Fruit fly (Drosophila melanogaster) whole organism, embryonic: ENCODE results near the gene CG14684.

Source experiments
- Blimp-1 ChIP-seq: fragments of 200-800 bp; sonication (Bioruptor generic); optimal IDR thresholded peaks from 3 replicates; lab custom pipeline; 2018; ENCODE audit warnings: missing biosample characterization, missing genetic modification characterization, mild to moderate bottlenecking, moderate library complexity, missing genetic modification reagents
- Bteb2 ChIP-seq: fragments of 200-800 bp; sonication (Bioruptor generic); optimal IDR thresholded peaks from 2 replicates; lab custom pipeline; 2016; ENCODE audit warnings: missing biosample characterization, missing genetic modification characterization
- CG12744 ChIP-seq: fragments of 200-800 bp; sonication (Bioruptor generic); optimal IDR thresholded peaks from 2 replicates; lab custom pipeline; 2016; ENCODE audit warnings: missing biosample characterization, missing genetic modification characterization
- CG13894 ChIP-seq: fragments of 200-800 bp; sonication (Bioruptor generic); optimal IDR thresholded peaks from 3 replicates; lab custom pipeline; 2018; ENCODE audit warnings: missing biosample characterization, mild to moderate bottlenecking, missing genetic modification characterization, moderate library complexity
- CG14667 ChIP-seq: fragments of 200-800 bp; sonication (Bioruptor generic); IDR thresholded peaks from 2 replicates; pipeline ENCODE4 v1.3.6; 2022; ENCODE audit warnings: missing biosample characterization, missing genetic modification characterization
- CG1832 ChIP-seq: fragments of 200-800 bp; sonication (Bioruptor generic); optimal IDR thresholded peaks from 2 replicates; lab custom pipeline; 2017; ENCODE audit warnings: missing biosample characterization, mild to moderate bottlenecking, missing genetic modification characterization, inconsistent platforms
- CG18619 ChIP-seq: fragments of 200-800 bp; sonication (Bioruptor generic); optimal IDR thresholded peaks from 3 replicates; lab custom pipeline; 2017; ENCODE audit warnings: missing biosample characterization, mild to moderate bottlenecking, missing genetic modification characterization
- CG2116 ChIP-seq: fragments of 200-800 bp; sonication (Bioruptor generic); optimal IDR thresholded peaks from 3 replicates; lab custom pipeline; 2018; ENCODE audit warnings: missing biosample characterization, mild to moderate bottlenecking, missing genetic modification characterization
- CG2202 ChIP-seq: fragments of 200-800 bp; sonication (Bioruptor generic); optimal IDR thresholded peaks from 2 replicates; lab custom pipeline; 2018; ENCODE audit warnings: missing biosample characterization, mild to moderate bottlenecking, missing genetic modification characterization
- CG30020 ChIP-seq: fragments of 200-800 bp; optimal IDR thresholded peaks from 2 replicates; lab custom pipeline; 2019; ENCODE audit warnings: missing biosample characterization, mild to moderate bottlenecking, missing genetic modification characterization, moderate library complexity
- CG31365 ChIP-seq: fragments of 200-800 bp; sonication (Bioruptor generic); optimal IDR thresholded peaks from 2 replicates; lab custom pipeline; 2018; ENCODE audit warnings: missing biosample characterization, mild to moderate bottlenecking, missing genetic modification characterization
- CG33213 ChIP-seq: fragments of 200-800 bp; sonication (Bioruptor generic); optimal IDR thresholded peaks from 3 replicates; lab custom pipeline; 2016; ENCODE audit warnings: missing biosample characterization, missing genetic modification characterization
- CG33557 ChIP-seq: fragments of 200-800 bp; sonication (Bioruptor generic); optimal IDR thresholded peaks from 2 replicates; lab custom pipeline; 2019; ENCODE audit warnings: missing biosample characterization, mild to moderate bottlenecking, missing genetic modification characterization, moderate library complexity
- CG3847 ChIP-seq: fragments of 200-800 bp; sonication (Bioruptor generic); IDR thresholded peaks from 2 replicates; pipeline ENCODE4 v1.3.6; 2022; ENCODE audit warnings: missing biosample characterization, missing genetic modification characterization
- CG6654 ChIP-seq: fragments of 200-800 bp; sonication (Bioruptor generic); optimal IDR thresholded peaks from 2 replicates; lab custom pipeline; 2017; ENCODE audit warnings: missing biosample characterization, mild to moderate bottlenecking, missing genetic modification characterization
- CG7271 ChIP-seq: fragments of 200-800 bp; sonication (Bioruptor generic); optimal IDR thresholded peaks from 2 replicates; lab custom pipeline; 2018; ENCODE audit warnings: missing biosample characterization, mild to moderate bottlenecking, missing genetic modification characterization, moderate library complexity
- CG7357 ChIP-seq: fragments of 200-800 bp; sonication (Bioruptor generic); IDR thresholded peaks from 3 replicates; pipeline ENCODE4 v1.3.6; 2022; ENCODE audit warnings: missing biosample characterization, missing genetic modification characterization
- CG7372 ChIP-seq: fragments of 200-800 bp; sonication (Bioruptor generic); IDR thresholded peaks from 2 replicates; pipeline ENCODE4 v1.3.6; 2022; ENCODE audit warnings: missing biosample characterization, missing genetic modification characterization
- CG7556 ChIP-seq: fragments of 200-800 bp; sonication (Bioruptor generic); optimal IDR thresholded peaks from 2 replicates; lab custom pipeline; 2017; ENCODE audit warnings: missing biosample characterization, mild to moderate bottlenecking, missing genetic modification characterization
- CG7839 ChIP-seq: fragments of 200-800 bp; sonication (Bioruptor generic); optimal IDR thresholded peaks from 3 replicates; lab custom pipeline; 2018; ENCODE audit warnings: missing biosample characterization, mild to moderate bottlenecking, missing genetic modification characterization, moderate library complexity
- CG9437 ChIP-seq: fragments of 200-800 bp; sonication (Bioruptor generic); optimal IDR thresholded peaks from 2 replicates; lab custom pipeline; 2018; ENCODE audit warnings: missing biosample characterization, mild to moderate bottlenecking, missing genetic modification characterization
- CG9797 ChIP-seq: fragments of 200-800 bp; sonication (Bioruptor generic); optimal IDR thresholded peaks from 3 replicates; lab custom pipeline; 2018; ENCODE audit warnings: missing biosample characterization, mild to moderate bottlenecking, missing genetic modification characterization
- Dip2 ChIP-seq: fragments of 200-800 bp; sonication (Bioruptor generic); IDR thresholded peaks from 2 replicates; pipeline ENCODE4 v1.3.6; 2022; ENCODE audit warnings: missing biosample characterization, missing genetic modification characterization
- Doc2 ChIP-seq: fragments of 200-800 bp; sonication (Bioruptor generic); IDR thresholded peaks from 2 replicates; pipeline ENCODE4 v1.3.6; 2022; ENCODE audit warnings: missing biosample characterization, missing genetic modification characterization
- Doc3 ChIP-seq: fragments of 200-800 bp; sonication (Bioruptor generic); IDR thresholded peaks from 3 replicates; pipeline ENCODE4 v1.3.6; 2022; ENCODE audit warnings: missing biosample characterization, missing genetic modification characterization; ENCODE audit not compliant: partially characterized antibody
- HLHmδ ChIP-seq: fragments of 200-800 bp; sonication (Bioruptor generic); optimal IDR thresholded peaks from 2 replicates; lab custom pipeline; 2018; ENCODE audit warnings: missing biosample characterization, mild to moderate bottlenecking, missing genetic modification characterization, moderate library complexity
- Mrtf ChIP-seq: fragments of 200-800 bp; sonication (Bioruptor generic); IDR thresholded peaks from 3 replicates; pipeline ENCODE4 v1.3.6; 2022; ENCODE audit warnings: missing biosample characterization, missing genetic modification characterization
- NfI ChIP-seq: fragments of 200-800 bp; sonication (Bioruptor generic); optimal IDR thresholded peaks from 3 replicates; lab custom pipeline; 2018; ENCODE audit warnings: missing biosample characterization, mild to moderate bottlenecking, missing genetic modification characterization, moderate library complexity
- Pdp1 ChIP-seq, 2 experiments: fragments of 200-800 bp; sonication (Bioruptor generic); optimal IDR thresholded peaks; 3 replicates each; lab custom pipeline; 2016; ENCODE audit warnings: missing biosample characterization in 2 of 2, missing genetic modification characterization in 2 of 2, mild to moderate bottlenecking in 1 of 2, moderate library complexity in 1 of 2
- Ravus ChIP-seq: fragments of 200-800 bp; sonication (Bioruptor generic); IDR thresholded peaks from 2 replicates; pipeline ENCODE4 v1.3.6; 2022; ENCODE audit warnings: missing biosample characterization, missing genetic modification characterization
- Ssrp ChIP-seq: fragments of 200-800 bp; sonication (Bioruptor generic); optimal IDR thresholded peaks from 2 replicates; lab custom pipeline; 2018; ENCODE audit warnings: missing biosample characterization, mild to moderate bottlenecking, missing genetic modification characterization, moderate library complexity
- ash1 ChIP-seq: fragments of 200-800 bp; sonication (Bioruptor generic); optimal IDR thresholded peaks from 2 replicates; lab custom pipeline; 2018; ENCODE audit warnings: missing biosample characterization, mild to moderate bottlenecking, missing genetic modification characterization
- bbx ChIP-seq: fragments of 200-800 bp; sonication (Bioruptor generic); IDR thresholded peaks from 2 replicates; pipeline ENCODE4 v1.3.6; 2022; ENCODE audit warnings: missing biosample characterization, missing genetic modification characterization; ENCODE audit not compliant: partially characterized antibody
- bsh ChIP-seq, 2 experiments: fragments of 200-800 bp; sonication (Bioruptor generic); optimal IDR thresholded peaks; 2 replicates each; lab custom pipeline; 2017 to 2018; ENCODE audit warnings: mild to moderate bottlenecking in 2 of 2, missing biosample characterization in 2 of 2, missing genetic modification characterization in 2 of 2, moderate library complexity in 1 of 2
- caup ChIP-seq: fragments of 200-800 bp; sonication (Bioruptor generic); optimal IDR thresholded peaks from 3 replicates; lab custom pipeline; 2017; ENCODE audit warnings: missing biosample characterization, mild to moderate bottlenecking, missing genetic modification characterization, moderate library complexity; ENCODE audit not compliant: severe bottlenecking
- ems ChIP-seq: fragments of 200-800 bp; sonication (Bioruptor generic); optimal IDR thresholded peaks from 3 replicates; lab custom pipeline; 2016; ENCODE audit warnings: missing biosample characterization, missing genetic modification characterization
- gt ChIP-seq: fragments of 200-800 bp; sonication (Bioruptor generic); IDR thresholded peaks from 2 replicates; pipeline ENCODE4 v1.3.6; 2022; ENCODE audit warnings: missing biosample characterization, missing genetic modification characterization
- h ChIP-seq: fragments of >200 bp; optimal IDR thresholded peaks from 2 replicates; lab custom pipeline; 2017
- lov ChIP-seq, 2 experiments: fragments of 200-800 bp in 1 of 2; fragments of >200 bp in 1 of 2; sonication (Bioruptor generic) in 1 of 2; IDR thresholded peaks in 1 of 2; optimal IDR thresholded peaks in 1 of 2; 2 replicates in 1 of 2; 3 replicates in 1 of 2; pipeline versions ENCODE4 v1.3.6 to Lab custom; 2017 to 2022; ENCODE audit warnings: missing biosample characterization in 1 of 2, missing genetic modification characterization in 1 of 2
- mam ChIP-seq: fragments of 200-800 bp; sonication (Bioruptor generic); optimal IDR thresholded peaks from 3 replicates; lab custom pipeline; 2016; ENCODE audit warnings: missing biosample characterization, missing genetic modification characterization
- nerfin-1 ChIP-seq: fragments of 200-800 bp; sonication (Bioruptor generic); optimal IDR thresholded peaks from 3 replicates; lab custom pipeline; 2019; ENCODE audit warnings: missing biosample characterization, mild to moderate bottlenecking, missing genetic modification characterization, moderate library complexity
- pb ChIP-seq: fragments of 200-800 bp; sonication (Bioruptor generic); optimal IDR thresholded peaks from 3 replicates; lab custom pipeline; 2016; ENCODE audit warnings: missing biosample characterization, missing genetic modification characterization
- pnt ChIP-seq: fragments of 200-800 bp; sonication (Bioruptor generic); optimal IDR thresholded peaks from 3 replicates; lab custom pipeline; 2016; ENCODE audit warnings: missing biosample characterization, missing genetic modification characterization
- sens ChIP-seq: fragments of 200-800 bp; sonication (Bioruptor generic); peaks from one replicate; lab custom pipeline; 2016; ENCODE audit warnings: missing biosample characterization, missing genetic modification characterization
- stwl ChIP-seq: fragments of 200-800 bp; sonication (Bioruptor generic); optimal IDR thresholded peaks from 3 replicates; lab custom pipeline; 2018; ENCODE audit warnings: missing biosample characterization, mild to moderate bottlenecking, missing genetic modification characterization, moderate library complexity
- tna ChIP-seq: fragments of 200-800 bp; sonication (Bioruptor generic); IDR thresholded peaks from 2 replicates; pipeline ENCODE4 v1.3.6; 2022; ENCODE audit warnings: missing biosample characterization, missing genetic modification characterization; ENCODE audit not compliant: partially characterized antibody
- trem ChIP-seq: fragments of 200-800 bp; optimal IDR thresholded peaks from 3 replicates; lab custom pipeline; 2019; ENCODE audit warnings: missing biosample characterization, mild to moderate bottlenecking, missing genetic modification characterization, moderate library complexity
- trh ChIP-seq: fragments of 200-800 bp; sonication (Bioruptor generic); optimal IDR thresholded peaks from 2 replicates; lab custom pipeline; 2016; ENCODE audit warnings: missing biosample characterization, missing genetic modification characterization
- vvl ChIP-seq: fragments of 200-800 bp; sonication (Bioruptor generic); IDR thresholded peaks from 2 replicates; pipeline ENCODE4 v1.3.6; 2022; ENCODE audit warnings: missing biosample characterization, missing genetic modification characterization
- z ChIP-seq: fragments of 200-800 bp; sonication (Bioruptor generic); IDR thresholded peaks from 3 replicates; pipeline ENCODE4 v1.3.6; 2022; ENCODE audit warnings: missing biosample characterization, missing genetic modification characterization

The CG14684 gene

dm6 chr3R:10675101-10675500, 31.7 kb upstream of the CG14684 start:
- no peak for TF ChIP-seq CG3847 (GFP tag; lab: Robert Waterston, UW)
- TF ChIP-seq tna (GFP tag; lab: Robert Waterston, UW): no peak
- peak; percentile 73 for TF ChIP-seq caup (GFP tag; lab: Kevin White, UChicago)
- peak; percentile 82 for TF ChIP-seq bbx (GFP tag; lab: Robert Waterston, UW)
- peak; percentile 24 for TF ChIP-seq Bteb2 (GFP tag; lab: Kevin White, UChicago)
- no peak for TF ChIP-seq CG30020 (tag; lab: Kevin White, UChicago)
- TF ChIP-seq gt: no peak
- no peak for TF ChIP-seq z
- TF ChIP-seq trh (GFP tag; lab: Kevin White, UChicago): no peak
- peak; percentile 25 for TF ChIP-seq CG18619
- no peak for TF ChIP-seq Doc2
- TF ChIP-seq NfI (GFP tag; lab: Kevin White, UChicago): peak; percentile 1
- no peak for TF ChIP-seq CG9797
- no peak for TF ChIP-seq CG7271 (tag; lab: Kevin White, UChicago)
- TF ChIP-seq trem (tag; lab: Kevin White, UChicago): peak; percentile 76
- no peak for TF ChIP-seq CG1832 (GFP tag; lab: Kevin White, UChicago)
- TF ChIP-seq stwl: peak; percentile 85
- TF ChIP-seq CG33213 (GFP tag; lab: Kevin White, UChicago): peak; percentile 77
- TF ChIP-seq CG2116 (GFP tag; lab: Kevin White, UChicago): peak; percentile 19
- no peak for TF ChIP-seq pb (GFP tag; lab: Kevin White, UChicago)
- peak; percentile 92 for TF ChIP-seq CG31365 (tag; lab: Kevin White, UChicago)
- no peak for TF ChIP-seq CG14667 (GFP tag; lab: Robert Waterston, UW)
- TF ChIP-seq CG7839 (tag; lab: Kevin White, UChicago): peak; percentile 30
- TF ChIP-seq ash1 (GFP tag; lab: Kevin White, UChicago): peak; percentile 59
- no peak for TF ChIP-seq CG6654 (GFP tag; lab: Kevin White, UChicago)
- TF ChIP-seq CG7556: peak; percentile 1
- TF ChIP-seq lov (optimal IDR thresholded peaks at IDR 0.05; lab: Kevin White, UChicago): no peak
- TF ChIP-seq lov (GFP tag; IDR thresholded peaks at IDR 0.05; lab: Robert Waterston, UW): no peak
- TF ChIP-seq CG7357 (GFP tag; lab: Robert Waterston, UW): no peak
- TF ChIP-seq CG9437 (GFP tag; lab: Kevin White, UChicago): no peak
- peak; percentile 67 for TF ChIP-seq vvl (GFP tag; lab: Robert Waterston, UW)
- TF ChIP-seq CG12744 (GFP tag; lab: Kevin White, UChicago): no peak
- TF ChIP-seq CG13894 (tag; lab: Kevin White, UChicago): peak; percentile 56
- no peak for TF ChIP-seq nerfin-1 (tag; lab: Kevin White, UChicago)
- TF ChIP-seq HLHmδ (GFP tag; lab: Kevin White, UChicago): no peak
- peak; percentile 33 for TF ChIP-seq mam (GFP tag; lab: Kevin White, UChicago)
- no peak for TF ChIP-seq Mrtf (GFP tag; lab: Robert Waterston, UW)
- TF ChIP-seq CG2202 (tag; lab: Kevin White, UChicago): no peak
- TF ChIP-seq h: no peak
- peak; percentile 75 for TF ChIP-seq sens (GFP tag; lab: Kevin White, UChicago)
- no peak for TF ChIP-seq Dip2 (GFP tag; lab: Robert Waterston, UW)
- peak in 1 of 2 experiments; percentile 18 for TF ChIP-seq Pdp1 (GFP tag; optimal IDR thresholded peaks at IDR 0.05; lab: Kevin White, UChicago)
- TF ChIP-seq Doc3 (GFP tag; lab: Robert Waterston, UW): peak; percentile 59; the same call in 2 of the 3 replicates
- TF ChIP-seq Blimp-1 (GFP tag; lab: Kevin White, UChicago): peak; percentile 17
- peak; percentile 9 for TF ChIP-seq ems
- TF ChIP-seq bsh (GFP tag; optimal IDR thresholded peaks at IDR 0.05; lab: Kevin White, UChicago): no peak
- TF ChIP-seq CG33557 (GFP tag; lab: Kevin White, UChicago): no peak
- peak; percentile 23 for TF ChIP-seq pnt (GFP tag; lab: Kevin White, UChicago)
- TF ChIP-seq Ravus: no peak
- TF ChIP-seq CG7372: no peak
- no peak for TF ChIP-seq Ssrp (tag; lab: Kevin White, UChicago)
